Fruit fly (Drosophila melanogaster) whole organism: ENCODE results near the gene Muc12Ea.

ENCODE experiments used
- pan ChIP-seq: fragments of >200 bp; optimal IDR thresholded peaks from 2 replicates; lab custom pipeline; 2017
- usp ChIP-seq: fragments of >200 bp; optimal IDR thresholded peaks from 2 replicates; lab custom pipeline; 2017; ENCODE audit warnings: missing biosample characterization, missing genetic modification characterization, mixed read lengths

- TF ChIP-seq pan: no peak
- no peak for TF ChIP-seq usp
Observed at dm6 chrX:14247035-14247786, 30.3 kb upstream of the Muc12Ea start, which contains the start of gene mud.
